Worm (Caenorhabditis elegans): Measurements from ENCODE around the gene srh-83.

The srh-83 gene

ce11 chrV:7193562-7193961 lies 29.3 kb downstream of the srh-83 start, which contains the start of gene F09G2.8:
TSS of gene F09G2.8 (minus strand) at chrV:7193662.
- TF ChIP-seq W03F9.2 (tag; optimal IDR thresholded peaks at IDR 0.05) (no peak), dao-5 (tag; optimal IDR thresholded peaks at IDR 0.05) (no peak), him-1 (tag; optimal IDR thresholded peaks at IDR 0.05) (no peak)

- TF ChIP-seq dao-5 (tag; optimal IDR thresholded peaks at IDR 0.05) (no peak), W03F9.2 (tag; optimal IDR thresholded peaks at IDR 0.05) (no peak), him-1 (tag; optimal IDR thresholded peaks at IDR 0.05) (no peak)
Measured at ce11 chrV:7194818-7195217, 30.5 kb downstream of the srh-83 start.

ce11 chrV:7196037-7196436 lies 31.7 kb downstream of the srh-83 start, which contains the start of gene attf-2:
TSS of gene attf-2 (minus strand) at chrV:7196137.
- no peak for TF ChIP-seq W03F9.2 (tag; optimal IDR thresholded peaks at IDR 0.05)
- no peak for TF ChIP-seq him-1 (tag; optimal IDR thresholded peaks at IDR 0.05)
- TF ChIP-seq dao-5 (tag; optimal IDR thresholded peaks at IDR 0.05), result no peak

ce11 chrV:7196498-7196966 lies 32.2 kb downstream of the srh-83 start, which contains the start of gene F09G2.2:
TSS of gene F09G2.2 (plus strand) at chrV:7196916.
- TF ChIP-seq dao-5 (tag; optimal IDR thresholded peaks at IDR 0.05) (no peak), him-1 (tag; optimal IDR thresholded peaks at IDR 0.05) (peak; percentile 52), W03F9.2 (tag; optimal IDR thresholded peaks at IDR 0.05) (peak; percentile 93)

ce11 chrV:7197036-7197435 lies 32.7 kb downstream of the srh-83 start:
- no peak for TF ChIP-seq dao-5 (tag; optimal IDR thresholded peaks at IDR 0.05)
- TF ChIP-seq W03F9.2 (tag; optimal IDR thresholded peaks at IDR 0.05), result no peak
- no peak for TF ChIP-seq him-1 (tag; optimal IDR thresholded peaks at IDR 0.05)

ce11 chrV:7198403-7198802 lies 34.1 kb downstream of the srh-83 start:
- TF ChIP-seq him-1 (tag; optimal IDR thresholded peaks at IDR 0.05) (no peak), dao-5 (tag; optimal IDR thresholded peaks at IDR 0.05) (no peak), W03F9.2 (tag; optimal IDR thresholded peaks at IDR 0.05) (no peak)

- TF ChIP-seq W03F9.2 (tag; optimal IDR thresholded peaks at IDR 0.05) (no peak), him-1 (tag; optimal IDR thresholded peaks at IDR 0.05) (no peak)
Measured at ce11 chrV:7199077-7199476, 34.8 kb downstream of the srh-83 start.

- no peak for TF ChIP-seq dao-5 (tag; optimal IDR thresholded peaks at IDR 0.05)
- TF ChIP-seq W03F9.2 (tag; optimal IDR thresholded peaks at IDR 0.05), result no peak
- TF ChIP-seq him-1 (tag; optimal IDR thresholded peaks at IDR 0.05), result no peak
Measured at ce11 chrV:7199932-7200331, 35.6 kb downstream of the srh-83 start, which contains the start of gene F09G2.1. TSS of gene F09G2.1 (plus strand) at chrV:7200232.

ce11 chrV:7201353-7201752 lies 37.0 kb downstream of the srh-83 start:
- TF ChIP-seq W03F9.2 (tag; optimal IDR thresholded peaks at IDR 0.05) (no peak), him-1 (tag; optimal IDR thresholded peaks at IDR 0.05) (no peak), dao-5 (tag; optimal IDR thresholded peaks at IDR 0.05) (no peak)

- no peak for TF ChIP-seq dao-5 (tag; optimal IDR thresholded peaks at IDR 0.05)
- TF ChIP-seq him-1 (tag; optimal IDR thresholded peaks at IDR 0.05), result no peak
- TF ChIP-seq W03F9.2 (tag; optimal IDR thresholded peaks at IDR 0.05), result no peak
Measured at ce11 chrV:7209001-7209400, 44.7 kb downstream of the srh-83 start.

- TF ChIP-seq W03F9.2 (tag; optimal IDR thresholded peaks at IDR 0.05), result no peak
- TF ChIP-seq dao-5 (tag; optimal IDR thresholded peaks at IDR 0.05), result no peak
- no peak for TF ChIP-seq him-1 (tag; optimal IDR thresholded peaks at IDR 0.05)
Measured at ce11 chrV:7214802-7215201, 50.5 kb downstream of the srh-83 start, which contains the start of gene soap-1. TSS of gene soap-1 (minus strand) at chrV:7214902.
